Fruit fly (Drosophila melanogaster) whole organism, prepupa: Measurements from ENCODE around the gene CG10226.

Experiments used
- Blimp-1 ChIP-seq: fragments of 200-800 bp; sonication (Bioruptor generic); optimal IDR thresholded peaks from 3 replicates; lab custom pipeline; 2017; ENCODE audit warnings: missing biosample characterization, missing genetic modification characterization, mild to moderate bottlenecking, moderate library complexity, missing genetic modification reagents
- CG10631 ChIP-seq: fragments of 200-800 bp; sonication (Bioruptor generic); optimal IDR thresholded peaks from 2 replicates; lab custom pipeline; 2016; ENCODE audit warnings: missing biosample characterization, missing genetic modification characterization
- CG10669 ChIP-seq: fragments of 200-800 bp; sonication (Bioruptor generic); optimal IDR thresholded peaks from 3 replicates; lab custom pipeline; 2018; ENCODE audit warnings: missing biosample characterization, mild to moderate bottlenecking, missing genetic modification characterization, moderate library complexity
- CG11294 ChIP-seq: fragments of 200-800 bp; sonication (Bioruptor generic); IDR thresholded peaks from 2 replicates; pipeline ENCODE4 v1.3.6; 2022; ENCODE audit warnings: missing biosample characterization, missing genetic modification characterization
- CG11762 ChIP-seq: fragments of 200-800 bp; sonication (Bioruptor generic); optimal IDR thresholded peaks from 3 replicates; lab custom pipeline; 2016; ENCODE audit warnings: missing biosample characterization, missing genetic modification characterization; ENCODE audit not compliant: insufficient read depth
- CG11902 ChIP-seq: fragments of 200-800 bp; sonication (Bioruptor generic); optimal IDR thresholded peaks from 3 replicates; lab custom pipeline; 2016; ENCODE audit warnings: missing biosample characterization, missing genetic modification characterization
- CG15336 ChIP-seq: fragments of 200-800 bp; sonication (Bioruptor generic); IDR thresholded peaks from 2 replicates; pipeline ENCODE4 v1.3.6; 2022; ENCODE audit warnings: missing biosample characterization, missing genetic modification characterization
- CG16779 ChIP-seq: fragments of 200-800 bp; sonication (Bioruptor generic); optimal IDR thresholded peaks from 3 replicates; lab custom pipeline; 2017; ENCODE audit warnings: missing biosample characterization, mild to moderate bottlenecking, missing genetic modification characterization
- CG3032 ChIP-seq: fragments of 200-800 bp; optimal IDR thresholded peaks from 2 replicates; lab custom pipeline; 2019; ENCODE audit warnings: missing biosample characterization, mild to moderate bottlenecking, missing genetic modification characterization, moderate library complexity
- CG31627 ChIP-seq: fragments of 200-800 bp; sonication (Bioruptor generic); optimal IDR thresholded peaks from 3 replicates; lab custom pipeline; 2016; ENCODE audit warnings: missing biosample characterization, missing genetic modification characterization
- CG32006 ChIP-seq: fragments of 200-800 bp; sonication (Bioruptor generic); optimal IDR thresholded peaks from 3 replicates; lab custom pipeline; 2017; ENCODE audit warnings: missing biosample characterization, mild to moderate bottlenecking, missing genetic modification characterization
- CG34406 ChIP-seq: fragments of 200-800 bp; sonication (Bioruptor generic); optimal IDR thresholded peaks from 3 replicates; lab custom pipeline; 2016; ENCODE audit warnings: missing biosample characterization, missing genetic modification characterization
- CG6163 ChIP-seq: fragments of 200-800 bp; sonication (Bioruptor generic); IDR thresholded peaks from 3 replicates; pipeline ENCODE4 v1.3.6; 2022; ENCODE audit warnings: missing biosample characterization, missing genetic modification characterization
- CG6854 ChIP-seq: fragments of 200-800 bp; sonication (Bioruptor generic); optimal IDR thresholded peaks from 2 replicates; lab custom pipeline; 2017; ENCODE audit warnings: missing biosample characterization, mild to moderate bottlenecking, missing genetic modification characterization
- CG7368 ChIP-seq: fragments of 200-800 bp; sonication (Bioruptor generic); optimal IDR thresholded peaks from 3 replicates; lab custom pipeline; 2016; ENCODE audit warnings: missing biosample characterization, missing genetic modification characterization
- CG8119 ChIP-seq: fragments of 200-800 bp; sonication (Bioruptor generic); IDR thresholded peaks from 3 replicates; pipeline ENCODE4 v1.3.6; 2022; ENCODE audit warnings: missing biosample characterization, missing genetic modification characterization
- CG8319 ChIP-seq: fragments of 200-800 bp; sonication (Bioruptor generic); optimal IDR thresholded peaks from 3 replicates; lab custom pipeline; 2016; ENCODE audit warnings: missing biosample characterization, missing genetic modification characterization
- CG9139 ChIP-seq: fragments of 200-800 bp; sonication (Bioruptor generic); optimal IDR thresholded peaks from 3 replicates; lab custom pipeline; 2017; ENCODE audit warnings: missing biosample characterization, mild to moderate bottlenecking, missing genetic modification characterization
- Eip78C ChIP-seq: fragments of 200-800 bp; sonication (Bioruptor generic); peaks from one replicate; lab custom pipeline; 2016; ENCODE audit warnings: missing biosample characterization, missing genetic modification characterization
- Ets21C ChIP-seq: fragments of 200-800 bp; sonication (Bioruptor generic); optimal IDR thresholded peaks from 3 replicates; lab custom pipeline; 2016; ENCODE audit warnings: missing biosample characterization, missing genetic modification characterization
- Ets96B ChIP-seq: fragments of 200-800 bp; optimal IDR thresholded peaks from 2 replicates; lab custom pipeline; 2019; ENCODE audit warnings: missing biosample characterization, mild to moderate bottlenecking, missing genetic modification characterization, moderate library complexity
- Hr39 ChIP-seq: fragments of 200-800 bp; sonication (Bioruptor generic); optimal IDR thresholded peaks from 2 replicates; lab custom pipeline; 2016; ENCODE audit warnings: missing biosample characterization, missing genetic modification characterization
- Hr4 ChIP-seq: fragments of 200-800 bp; sonication (Bioruptor generic); optimal IDR thresholded peaks from 3 replicates; lab custom pipeline; 2016; ENCODE audit warnings: missing biosample characterization, missing genetic modification characterization
- Lpt ChIP-seq: fragments of 200-800 bp; sonication (Bioruptor generic); optimal IDR thresholded peaks from 3 replicates; lab custom pipeline; 2016; ENCODE audit warnings: missing biosample characterization, missing genetic modification characterization
- Met ChIP-seq: fragments of 200-800 bp; sonication (Bioruptor generic); optimal IDR thresholded peaks from 3 replicates; lab custom pipeline; 2016; ENCODE audit warnings: missing biosample characterization, missing genetic modification characterization
- OdsH ChIP-seq: fragments of 200-800 bp; sonication (Bioruptor generic); optimal IDR thresholded peaks from 3 replicates; lab custom pipeline; 2016; ENCODE audit warnings: missing biosample characterization, missing genetic modification characterization
- Sox102F ChIP-seq: fragments of 200-800 bp; sonication (Bioruptor generic); optimal IDR thresholded peaks from 2 replicates; lab custom pipeline; 2016; ENCODE audit warnings: missing biosample characterization, mild to moderate bottlenecking, missing genetic modification characterization
- Sox15 ChIP-seq: fragments of 200-800 bp; sonication (Bioruptor generic); optimal IDR thresholded peaks from 3 replicates; lab custom pipeline; 2016; ENCODE audit warnings: missing biosample characterization, missing genetic modification characterization
- dsx ChIP-seq: fragments of 200-800 bp; optimal IDR thresholded peaks from 3 replicates; lab custom pipeline; 2019; ENCODE audit warnings: missing biosample characterization, mild to moderate bottlenecking, missing genetic modification characterization, moderate library complexity; ENCODE audit not compliant: poor library complexity, severe bottlenecking
- eg ChIP-seq: fragments of 200-800 bp; sonication (Bioruptor generic); IDR thresholded peaks from 3 replicates; pipeline ENCODE4 v1.3.6; 2022; ENCODE audit warnings: missing biosample characterization, missing genetic modification characterization
- fd59A ChIP-seq: fragments of 200-800 bp; sonication (Bioruptor generic); optimal IDR thresholded peaks from 2 replicates; lab custom pipeline; 2017; ENCODE audit warnings: missing biosample characterization, mild to moderate bottlenecking, missing genetic modification characterization, missing genetic modification reagents
- fkh ChIP-seq: fragments of 200-800 bp; sonication (Bioruptor generic); optimal IDR thresholded peaks from 3 replicates; lab custom pipeline; 2017; ENCODE audit warnings: missing biosample characterization, mild to moderate bottlenecking, missing genetic modification characterization, moderate library complexity
- lz ChIP-seq: fragments of 200-800 bp; sonication (Bioruptor generic); optimal IDR thresholded peaks from 3 replicates; lab custom pipeline; 2016; ENCODE audit warnings: missing biosample characterization, missing genetic modification characterization
- salr ChIP-seq, 2 experiments: fragments of 200-800 bp; sonication (Bioruptor generic); optimal IDR thresholded peaks; 3 replicates each; lab custom pipeline; 2016 to 2018; ENCODE audit warnings: missing biosample characterization in 2 of 2, missing genetic modification characterization in 2 of 2, mild to moderate bottlenecking in 1 of 2
- spab ChIP-seq: fragments of 200-800 bp; sonication (Bioruptor generic); optimal IDR thresholded peaks from 2 replicates; lab custom pipeline; 2017; ENCODE audit warnings: missing biosample characterization, mild to moderate bottlenecking, missing genetic modification characterization, missing genetic modification reagents
- ss ChIP-seq, 2 experiments: fragments of 200-800 bp; sonication (Bioruptor generic); optimal IDR thresholded peaks; 2 replicates in 1 of 2; 3 replicates in 1 of 2; lab custom pipeline; 2017 to 2018; ENCODE audit warnings: mild to moderate bottlenecking in 2 of 2, missing biosample characterization in 2 of 2, missing genetic modification characterization in 2 of 2, moderate library complexity in 1 of 2
- svp ChIP-seq: fragments of 200-800 bp; sonication (Bioruptor generic); peaks from one replicate; lab custom pipeline; 2016; ENCODE audit warnings: missing biosample characterization, missing genetic modification characterization
- topi ChIP-seq: fragments of 200-800 bp; sonication (Bioruptor generic); optimal IDR thresholded peaks from 3 replicates; lab custom pipeline; 2016; ENCODE audit warnings: missing biosample characterization, missing genetic modification characterization
- vri ChIP-seq: fragments of 200-800 bp; sonication (Bioruptor generic); optimal IDR thresholded peaks from 3 replicates; lab custom pipeline; 2016; ENCODE audit warnings: missing biosample characterization, mild to moderate bottlenecking, missing genetic modification characterization

Gene CG10226

DNA sequence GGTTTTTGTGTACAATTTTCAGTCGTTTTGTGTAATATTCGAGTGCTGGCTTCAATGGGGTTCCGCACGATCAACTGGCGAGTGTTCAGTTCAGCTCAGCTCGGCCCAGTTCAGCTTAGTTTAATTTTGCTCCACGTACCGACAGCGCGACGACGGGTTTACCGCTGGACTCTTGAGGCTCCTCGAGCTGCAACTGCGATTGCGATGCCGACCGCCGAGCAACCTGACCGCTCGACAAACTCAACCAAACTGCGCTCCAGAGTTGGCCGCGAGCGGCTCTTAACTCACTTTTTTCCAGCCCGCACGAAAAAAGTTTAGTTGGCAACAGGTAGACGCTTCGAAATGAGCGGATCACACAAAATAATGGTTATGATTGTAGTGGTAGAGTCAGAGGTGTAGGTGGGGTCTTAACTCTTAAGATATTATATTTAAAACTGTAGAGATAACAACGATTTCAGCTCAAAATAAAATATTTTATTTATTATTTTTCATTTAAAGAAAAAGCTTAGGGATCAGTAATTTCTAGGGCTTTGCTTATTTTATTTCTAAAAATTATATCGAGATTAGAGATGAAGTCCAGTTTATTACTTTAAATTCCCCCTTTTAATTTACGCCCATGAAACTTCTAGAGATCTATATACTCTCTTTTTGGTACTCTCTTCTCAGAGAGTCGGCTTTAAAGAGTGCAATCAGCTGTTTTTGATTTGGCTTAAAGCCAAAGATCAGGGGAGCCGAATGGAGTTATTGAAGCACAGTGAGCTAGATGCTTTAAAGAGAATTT is 16.7 kb upstream of the CG10226 start, which contains the start of gene Best2 (continued):
- TF ChIP-seq CG11294 (GFP tag; lab: Robert Waterston, UW) (peak; percentile 88), fd59A (GFP tag; lab: Kevin White, UChicago) (peak; percentile 86), spab (GFP tag; lab: Kevin White, UChicago) (peak; percentile 91), Ets21C (GFP tag; lab: Kevin White, UChicago) (peak; percentile 92), CG11762 (peak; percentile 88), topi (GFP tag; lab: Kevin White, UChicago) (peak; percentile 96), CG9139 (GFP tag; lab: Kevin White, UChicago) (peak; percentile 84), Met (peak; percentile 97), CG3032 (tag; lab: Kevin White, UChicago) (peak; percentile 94), Eip78C (GFP tag; lab: Kevin White, UChicago) (peak; percentile 99), CG8319 (GFP tag; lab: Kevin White, UChicago) (peak; percentile 84), eg (GFP tag; lab: Robert Waterston, UW) (peak; percentile 94), CG16779 (tag; lab: Kevin White, UChicago) (peak; percentile 82), Ets96B (peak; percentile 93), Sox102F (GFP tag; lab: Kevin White, UChicago) (peak; percentile 94), dsx (GFP tag; lab: Kevin White, UChicago) (peak; percentile 93), Lpt (peak; percentile 78), CG7368 (GFP tag; lab: Kevin White, UChicago) (peak; percentile 86), salr (GFP tag; optimal IDR thresholded peaks at IDR 0.05; lab: Kevin White, UChicago) (peak; percentile 65 to 88)

DNA sequence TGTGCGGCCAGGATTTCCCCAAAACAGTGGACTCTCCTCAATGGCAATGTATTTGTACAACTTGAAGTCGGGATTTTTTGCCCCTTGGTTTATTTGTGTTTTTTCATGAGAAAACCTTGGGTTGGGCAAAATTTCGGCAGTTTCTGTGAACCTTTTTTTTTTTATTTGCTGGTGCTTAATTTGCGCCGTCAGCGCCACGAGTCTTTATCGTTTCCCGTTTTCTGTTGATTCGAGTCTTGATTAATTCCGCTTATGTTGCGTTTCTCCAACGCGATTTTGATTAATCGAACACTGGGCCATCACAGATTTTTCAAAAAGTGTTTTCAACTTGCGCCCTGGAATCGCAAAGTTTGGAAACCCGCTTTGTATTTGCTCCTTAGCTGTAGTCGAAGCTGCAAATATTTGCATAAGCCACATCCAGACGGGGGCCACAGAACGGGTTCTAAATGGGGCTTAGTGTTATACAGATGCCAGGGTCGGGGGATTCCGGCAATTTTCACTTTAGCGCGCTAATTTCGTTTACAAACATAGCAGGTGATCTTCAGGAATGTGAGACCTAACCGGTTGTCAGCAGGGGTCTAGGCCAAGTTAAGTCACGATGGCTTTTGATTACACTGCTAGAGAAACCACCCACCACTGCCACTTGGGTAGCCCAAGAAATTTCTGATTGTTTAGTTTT is 14.7 kb upstream of the CG10226 start:
- peak; percentile 26 for TF ChIP-seq topi (GFP tag; lab: Kevin White, UChicago)
- TF ChIP-seq Lpt = no peak
- no peak for TF ChIP-seq svp (GFP tag; lab: Kevin White, UChicago)
- TF ChIP-seq fkh (GFP tag; lab: Kevin White, UChicago) = peak; percentile 63
- TF ChIP-seq, all 60 proteins: peak for 2

DNA sequence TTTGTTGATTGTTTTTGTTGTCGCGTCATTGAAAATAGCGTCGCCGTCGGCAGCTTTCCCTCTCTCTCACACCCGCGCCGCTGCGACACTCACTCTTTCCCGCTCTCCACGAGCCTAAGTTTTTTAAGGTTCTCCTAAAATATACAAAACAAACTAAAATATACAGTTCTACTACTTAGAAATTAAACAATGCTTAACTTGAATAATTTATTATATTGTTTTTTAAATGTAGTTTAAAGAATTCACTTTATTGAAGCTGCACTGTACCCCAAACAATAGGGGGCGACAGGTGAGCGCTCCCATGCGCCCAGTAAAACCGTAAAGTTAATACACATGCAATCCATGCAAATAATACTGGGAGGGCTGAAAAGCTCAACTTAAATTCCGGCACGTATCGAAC is 13.9 kb upstream of the CG10226 start:
- no peak for TF ChIP-seq CG15336
- no peak for TF ChIP-seq lz (GFP tag; lab: Kevin White, UChicago)
- no peak for TF ChIP-seq CG8119
- no peak for TF ChIP-seq CG6163 (GFP tag; lab: Robert Waterston, UW)
- TF ChIP-seq CG11294 (GFP tag; lab: Robert Waterston, UW) = no peak
- no peak for TF ChIP-seq CG6854 (GFP tag; lab: Kevin White, UChicago)
- TF ChIP-seq Sox15 = no peak
- no peak for TF ChIP-seq CG11902 (GFP tag; lab: Kevin White, UChicago)
- no peak for TF ChIP-seq CG32006
- TF ChIP-seq CG10631 (GFP tag; lab: Kevin White, UChicago) = no peak
- peak; percentile 83 for TF ChIP-seq Eip78C (GFP tag; lab: Kevin White, UChicago)
- TF ChIP-seq svp (GFP tag; lab: Kevin White, UChicago) = peak; percentile 3
- TF ChIP-seq CG8319 (GFP tag; lab: Kevin White, UChicago) = no peak

DNA sequence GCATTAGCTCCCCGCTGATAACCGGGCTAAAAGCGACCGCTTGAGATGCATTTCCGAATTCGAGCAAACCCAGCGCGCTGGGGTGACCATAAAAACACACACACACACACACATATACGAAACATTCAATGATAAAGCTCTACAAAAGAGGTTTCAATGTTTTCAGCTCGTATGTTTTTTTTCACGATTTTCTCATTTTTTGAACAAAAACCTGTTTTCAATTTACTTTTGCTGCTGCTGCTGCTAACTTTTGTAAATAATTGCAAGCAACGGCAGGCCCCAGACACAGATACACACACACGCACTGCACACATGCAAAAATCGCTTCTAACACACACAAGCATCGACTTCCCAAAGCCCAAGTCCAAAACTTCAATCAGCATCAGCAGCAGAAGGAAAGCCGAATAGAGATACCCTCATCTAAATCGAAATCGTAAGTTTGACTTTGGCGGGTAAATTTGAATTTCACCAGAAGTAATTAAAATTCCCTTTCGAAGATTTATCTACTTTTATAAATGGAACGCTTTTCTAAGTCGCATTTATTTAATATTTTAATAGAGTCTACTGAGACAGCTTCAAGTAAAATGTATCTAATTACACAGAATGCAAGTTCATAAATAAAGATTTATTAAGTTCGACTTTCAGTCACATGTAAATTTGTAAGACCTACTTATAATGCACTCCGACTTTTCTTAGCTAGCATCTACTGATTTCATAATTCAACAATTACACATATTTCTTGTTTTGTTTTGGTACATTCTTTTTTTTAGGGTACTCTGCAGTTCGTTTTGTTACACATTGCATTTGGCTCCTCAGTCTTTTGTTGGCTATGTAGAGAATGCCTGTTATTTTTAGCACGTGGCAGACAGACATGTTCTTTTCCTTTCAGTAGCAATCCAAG is 9.6 kb upstream of the CG10226 start:
- TF ChIP-seq Sox102F (GFP tag; lab: Kevin White, UChicago) (peak; percentile 19), Ets96B (no peak), vri (GFP tag; lab: Kevin White, UChicago) (peak; percentile 7), CG6854 (GFP tag; lab: Kevin White, UChicago) (peak; percentile 85), CG9139 (GFP tag; lab: Kevin White, UChicago) (no peak), CG10631 (GFP tag; lab: Kevin White, UChicago) (no peak), CG3032 (tag; lab: Kevin White, UChicago) (no peak), CG10669 (GFP tag; lab: Kevin White, UChicago) (no peak), Hr39 (GFP tag; lab: Kevin White, UChicago) (peak; percentile 41), Hr4 (GFP tag; lab: Kevin White, UChicago) (peak; percentile 49), ss (GFP tag; optimal IDR thresholded peaks at IDR 0.05; lab: Kevin White, UChicago) (peak in 1 of 2 experiments; percentile 36), fkh (GFP tag; lab: Kevin White, UChicago) (no peak), OdsH (peak; percentile 16), CG15336 (peak; percentile 60; the same call in 1 of the 2 replicates), salr (GFP tag; optimal IDR thresholded peaks at IDR 0.05; lab: Kevin White, UChicago) (peak in 1 of 2 experiments; percentile 46), CG16779 (tag; lab: Kevin White, UChicago) (no peak), CG34406 (GFP tag; lab: Kevin White, UChicago) (no peak), CG31627 (GFP tag; lab: Kevin White, UChicago) (peak; percentile 40), Blimp-1 (GFP tag; lab: Kevin White, UChicago) (peak; percentile 35)
